Worm (Caenorhabditis elegans): ENCODE data around the gene nex-1.

Gene nex-1

ce11 chrIII:5227831-5228467, 2.5 kb downstream of the nex-1 start, which contains the start of the genes C34E10.12, C34E10.10 and atp-2 (continued):
- TF ChIP-seq daf-16 (GFP tag; optimal IDR thresholded peaks at IDR 0.05) (peak in 1 of 2 experiments; percentile 14), daf-16 (tag; optimal IDR thresholded peaks at IDR 0.05) (peak; percentile 46), ceh-20 (GFP tag; IDR thresholded peaks at IDR 0.05) (peak; percentile 47; the same call in 1 of the 2 replicates), attf-4 (tag; optimal IDR thresholded peaks at IDR 0.05) (no peak), nhr-6 (tag; optimal IDR thresholded peaks at IDR 0.05) (peak; percentile 79), snpc-4 (tag; optimal IDR thresholded peaks at IDR 0.05) (no peak), madf-9 (GFP tag; conservative IDR thresholded peaks at IDR 0.05) (no peak), duxl-1 (tag; optimal IDR thresholded peaks at IDR 0.05; ENCODE audit: poor library complexity) (peak; percentile 11), Y105C5A.15 (GFP tag; IDR thresholded peaks at IDR 0.05) (no peak), arid-1 (GFP tag; conservative IDR thresholded peaks at IDR 0.05) (peak; percentile 59), lin-13 (GFP tag; optimal IDR thresholded peaks at IDR 0.05) (peak; percentile 76)

- TF ChIP-seq duxl-1 (tag; optimal IDR thresholded peaks at IDR 0.05; ENCODE audit: poor library complexity) (no peak), dmd-9 (GFP tag; IDR thresholded peaks at IDR 0.05) (no peak), ces-1 (GFP tag; optimal IDR thresholded peaks at IDR 0.05) (no peak), R02D3.7 (tag; optimal IDR thresholded peaks at IDR 0.05) (no peak), snpc-4 (tag; optimal IDR thresholded peaks at IDR 0.05) (no peak), madf-5 (GFP tag; IDR thresholded peaks at IDR 0.05) (no peak)
These were observed 3.4 kb downstream of the nex-1 start for ce11 chrIII:5228839-5229238.

- TF ChIP-seq unc-39 (tag; optimal IDR thresholded peaks at IDR 0.05), result no peak
- TF ChIP-seq mes-2 (tag; optimal IDR thresholded peaks at IDR 0.05; ENCODE audit: poor library complexity, severe bottlenecking), result no peak
- peak; percentile 75 for TF ChIP-seq aly-2 (tag; optimal IDR thresholded peaks at IDR 0.05)
- TF ChIP-seq D1046.2 (GFP tag; IDR thresholded peaks at IDR 0.05), result 0 out of 2 replicates have a peak, but pooled peaks have one; percentile 20
- TF ChIP-seq aha-1 (tag), result peak; percentile 82
- TF ChIP-seq nhr-237 (tag; optimal IDR thresholded peaks at IDR 0.05), result no peak
- no peak for TF ChIP-seq fos-1 (tag; optimal IDR thresholded peaks at IDR 0.05)
These were observed 4.3 kb downstream of the nex-1 start for ce11 chrIII:5229511-5230250.

ce11 chrIII:5230415-5230814, 5.0 kb downstream of the nex-1 start, which contains the start of gene prmt-5:
Gene prmt-5 (plus strand): TSS chrIII:5230555.
- TF ChIP-seq dpl-1 (GFP tag; optimal IDR thresholded peaks at IDR 0.05) (peak; percentile 0), madf-9 (GFP tag; conservative IDR thresholded peaks at IDR 0.05) (0 out of 2 replicates have a peak, but pooled peaks have one; percentile 6), nhr-42 (GFP tag; IDR thresholded peaks at IDR 0.05) (peak; percentile 65; the same call in 1 of the 2 replicates), lin-15B (tag; optimal IDR thresholded peaks at IDR 0.05) (no peak), T26A8.4 (GFP tag; IDR thresholded peaks at IDR 0.05) (peak; percentile 65), arid-1 (GFP tag; conservative IDR thresholded peaks at IDR 0.05) (peak; percentile 85), nhr-28 (tag; optimal IDR thresholded peaks at IDR 0.05) (peak; percentile 2), daf-19 (GFP tag; conservative IDR thresholded peaks at IDR 0.05) (no peak), tag-97 (GFP tag; IDR thresholded peaks at IDR 0.05) (no peak), nhr-111 (GFP tag; optimal IDR thresholded peaks at IDR 0.05) (peak; percentile 62), ctbp-1 (GFP tag; IDR thresholded peaks at IDR 0.05) (peak; percentile 45; the same call in 1 of the 2 replicates), daf-16 (GFP tag; optimal IDR thresholded peaks at IDR 0.05) (peak; percentile 25 to 57), daf-16 (tag; optimal IDR thresholded peaks at IDR 0.05) (peak; percentile 55), nhr-48 (tag; optimal IDR thresholded peaks at IDR 0.05) (no peak), unc-130 (GFP tag; optimal IDR thresholded peaks at IDR 0.05) (peak; percentile 45), Y75B8A.6 (GFP tag; IDR thresholded peaks at IDR 0.05) (peak; percentile 77), lsy-2 (tag; optimal IDR thresholded peaks at IDR 0.05) (peak in 1 of 2 experiments; percentile 54), lin-38 (GFP tag; IDR thresholded peaks at IDR 0.05) (peak; percentile 79), F37D6.2 (tag; optimal IDR thresholded peaks at IDR 0.05) (no peak), rbr-2 (tag; optimal IDR thresholded peaks at IDR 0.05) (peak; percentile 30), vab-7 (GFP tag; IDR thresholded peaks at IDR 0.05) (no peak), D1046.2 (GFP tag; IDR thresholded peaks at IDR 0.05) (peak; percentile 60; the same call in 1 of the 2 replicates), hlh-11 (tag; optimal IDR thresholded peaks at IDR 0.05) (peak; percentile 51), dve-1 (tag; optimal IDR thresholded peaks at IDR 0.05; ENCODE audit: insufficient read depth) (peak; percentile 61), F26F4.8 (GFP tag; conservative IDR thresholded peaks at IDR 0.05) (no peak), lin-1 (GFP tag; IDR thresholded peaks at IDR 0.05) (0 out of 2 replicates have a peak, but pooled peaks have one; percentile 73), lin-29 (GFP tag; IDR thresholded peaks at IDR 0.05) (no peak)

Measured in whole organism, L4 larva.